Worm (Caenorhabditis elegans): Measurements from ENCODE around the gene nhr-152.

- TF ChIP-seq W03F9.2 (tag; optimal IDR thresholded peaks at IDR 0.05) (no peak), dao-5 (tag; optimal IDR thresholded peaks at IDR 0.05) (no peak)
Measured at ce11 chrV:7726202-7726601, 40.1 kb downstream of the nhr-152 start.
